Worm (Caenorhabditis elegans) whole organism, early embryonic: Measurements from ENCODE around the gene fipr-6.

Source experiments
- B0310.2 ChIP-seq: sonication (generic microtip); optimal IDR thresholded peaks from 2 replicates; lab custom pipeline; 2016; ENCODE audit warnings: mild to moderate bottlenecking, missing genetic modification characterization, missing compliant biosample characterization
- F13C5.2 ChIP-seq: sonication (generic microtip); optimal IDR thresholded peaks from 2 replicates; lab custom pipeline; 2017; ENCODE audit warnings: mild to moderate bottlenecking, missing genetic modification characterization, inconsistent platforms, missing compliant biosample characterization
- aly-1 ChIP-seq: sonication (generic microtip); optimal IDR thresholded peaks from 2 replicates; lab custom pipeline; 2016; ENCODE audit warnings: missing genetic modification characterization, missing compliant biosample characterization
- ama-1 ChIP-seq: fragments of 150-350 bp; optimal IDR thresholded peaks from 2 replicates; lab custom pipeline; 2014
- ceh-13 ChIP-seq: fragments of 200-800 bp; sonication (Bioruptor generic); optimal IDR thresholded peaks from 2 replicates; lab custom pipeline; 2018; ENCODE audit warnings: mild to moderate bottlenecking, missing genetic modification characterization, missing compliant biosample characterization
- ceh-36 ChIP-seq: sonication (generic microtip); optimal IDR thresholded peaks from 2 replicates; lab custom pipeline; 2016; ENCODE audit warnings: missing genetic modification characterization, inconsistent platforms, missing compliant biosample characterization
- ets-7 ChIP-seq: sonication (generic microtip); optimal IDR thresholded peaks from 2 replicates; lab custom pipeline; 2016; ENCODE audit warnings: missing genotype, missing genetic modification characterization, missing compliant biosample characterization
- flt-1 ChIP-seq: fragments of 200-800 bp; sonication (Bioruptor generic); IDR thresholded peaks from 2 replicates; pipeline ENCODE4 v1.3.6; 2022; ENCODE audit warnings: missing genetic modification characterization, missing compliant biosample characterization
- hmbx-1 ChIP-seq: sonication (generic microtip); optimal IDR thresholded peaks from 2 replicates; lab custom pipeline; 2016; ENCODE audit warnings: mild to moderate bottlenecking, missing genetic modification characterization, missing compliant biosample characterization
- hmg-4 ChIP-seq: fragments of 200-800 bp; sonication (Bioruptor generic); optimal IDR thresholded peaks from 2 replicates; lab custom pipeline; 2018; ENCODE audit warnings: mild to moderate bottlenecking, missing genetic modification characterization, missing compliant biosample characterization
- hnd-1 ChIP-seq: sonication (generic microtip); optimal IDR thresholded peaks from 2 replicates; lab custom pipeline; 2016; ENCODE audit warnings: missing genetic modification characterization, missing compliant biosample characterization
- pes-1 ChIP-seq: fragments of 200-800 bp; sonication (Bioruptor generic); IDR thresholded peaks from 2 replicates; pipeline ENCODE4 v1.3.6; 2022; ENCODE audit warnings: missing genetic modification reagents, missing genetic modification characterization, missing compliant biosample characterization
- scrt-1 ChIP-seq: fragments of 200-800 bp; sonication (Bioruptor generic); IDR thresholded peaks from 2 replicates; pipeline ENCODE4 v1.3.6; 2022; ENCODE audit warnings: missing genetic modification characterization, missing compliant biosample characterization
- sea-1 ChIP-seq: fragments of 200-800 bp; sonication (Bioruptor generic); conservative IDR thresholded peaks from 2 replicates; pipeline ENCODE4 v1.3.6; 2022; ENCODE audit warnings: missing genetic modification characterization, missing compliant biosample characterization
- tbx-11 ChIP-seq: fragments of 200-800 bp; sonication (Bioruptor generic); IDR thresholded peaks from 2 replicates; pipeline ENCODE4 v1.3.6; 2022; ENCODE audit warnings: missing genetic modification characterization, missing compliant biosample characterization
- tbx-37 ChIP-seq: fragments of 200-800 bp; sonication (Bioruptor generic); conservative IDR thresholded peaks from 2 replicates; pipeline ENCODE4 v1.3.6; 2022; ENCODE audit warnings: missing genetic modification reagents, missing genetic modification characterization, missing compliant biosample characterization
- tra-4 ChIP-seq: sonication (generic microtip); optimal IDR thresholded peaks from 2 replicates; lab custom pipeline; 2017; ENCODE audit warnings: missing genetic modification characterization, missing compliant biosample characterization

fipr-6 gene

DNA sequence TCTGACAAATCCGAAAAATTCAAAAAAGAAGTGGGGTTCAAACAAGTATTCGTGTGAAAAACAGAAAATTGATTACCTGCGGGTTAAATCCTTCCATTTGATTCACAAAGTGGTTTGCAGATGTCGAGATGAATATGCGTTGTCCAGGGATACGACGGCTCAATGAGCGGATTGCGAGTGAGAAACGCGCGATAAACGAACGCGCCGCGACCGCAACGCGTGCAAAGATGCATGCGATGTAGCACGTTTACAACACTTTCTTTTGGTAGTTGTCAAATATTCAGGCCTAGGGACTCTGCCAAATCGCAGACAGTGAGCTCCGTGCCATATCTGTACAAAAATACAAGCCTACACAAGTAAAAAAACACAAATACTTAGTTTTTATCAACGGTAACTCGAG is 7.6 kb downstream of the fipr-6 start, which contains the start of gene fubl-1:
Gene fubl-1, minus strand, starts transcription at position 202 of the 400 bp plus-strand sequence.
- peak; percentile 37 for TF ChIP-seq hmg-4 (GFP tag; lab: Kevin White, UChicago)
- TF ChIP-seq ceh-13: no peak

DNA sequence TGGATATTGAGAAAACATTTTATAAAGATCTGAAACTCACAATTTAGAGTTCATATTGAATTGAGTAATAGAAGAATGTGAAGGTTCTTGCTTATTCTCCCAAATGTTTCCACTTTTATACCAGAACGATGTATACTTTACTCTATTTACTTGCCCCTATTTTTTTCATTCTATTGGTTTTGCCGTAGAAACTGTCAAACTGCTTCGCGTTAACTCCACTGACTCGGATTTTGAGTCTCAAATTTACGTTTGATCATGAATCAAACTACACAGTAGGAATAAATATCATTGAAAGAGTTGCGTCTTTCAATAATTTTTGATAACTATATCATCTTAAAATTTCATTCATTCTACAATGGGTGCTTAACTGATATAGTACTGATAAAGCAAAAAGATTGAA is 8.8 kb downstream of the fipr-6 start, which contains the start of gene fipr-8:
Gene fipr-8, minus strand, starts transcription at position 101 of the 400 bp plus-strand sequence.
- TF ChIP-seq aly-1 (tag; lab: Kevin White, UChicago): no peak
- TF ChIP-seq tbx-37 (GFP tag; lab: Robert Waterston, UW): no peak
- TF ChIP-seq scrt-1 (GFP tag; lab: Robert Waterston, UW): no peak
- no peak for TF ChIP-seq ceh-13
- TF ChIP-seq tbx-11: no peak
- TF ChIP-seq B0310.2 (tag; lab: Kevin White, UChicago): no peak
- TF ChIP-seq ama-1 (lab: Kevin White, UChicago): no peak
- TF ChIP-seq flt-1: no peak
- no peak for TF ChIP-seq hnd-1 (tag; lab: Kevin White, UChicago)
- TF ChIP-seq hmg-4 (GFP tag; lab: Kevin White, UChicago): no peak
- no peak for TF ChIP-seq ets-7
- no peak for TF ChIP-seq sea-1 (GFP tag; lab: Robert Waterston, UW)

DNA sequence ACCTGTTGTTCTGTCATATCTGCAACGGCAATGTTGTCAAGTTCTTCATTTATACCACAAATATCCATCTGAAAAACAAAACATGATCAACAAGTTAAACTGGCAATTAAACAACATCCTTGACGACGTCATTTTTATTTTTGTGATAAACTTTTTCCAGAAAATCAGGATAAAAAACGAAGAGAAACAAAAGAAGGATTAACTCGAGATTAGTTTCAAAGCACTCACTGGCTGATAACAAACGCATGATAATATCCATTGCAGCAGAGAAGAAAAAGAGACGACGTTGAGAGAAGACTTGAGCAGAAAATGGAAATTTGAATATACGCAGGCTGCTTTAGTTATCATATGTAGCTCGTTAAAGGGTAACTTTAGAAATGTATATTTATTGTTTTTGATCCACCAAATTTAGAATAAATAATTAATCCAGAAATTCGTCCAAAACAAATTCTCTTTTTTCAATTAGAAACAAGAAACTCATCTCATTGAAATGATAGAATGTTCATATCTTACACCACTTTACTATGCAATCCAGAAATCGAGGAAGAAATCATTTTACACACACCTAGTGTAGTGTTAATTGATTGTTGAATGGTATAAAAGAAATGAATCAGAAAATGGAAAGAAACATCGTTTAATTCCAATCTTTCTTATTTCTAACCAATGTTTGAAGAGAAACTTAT is 10.2 kb downstream of the fipr-6 start, which contains the start of the genes C12D8.21 and col-148:
Gene C12D8.21, minus strand, starts transcription at position 68 of the 683 bp plus-strand sequence.
Gene col-148, plus strand, starts transcription at position 633 of the 683 bp plus-strand sequence.
- TF ChIP-seq tbx-11: no peak
- no peak for TF ChIP-seq pes-1
- no peak for TF ChIP-seq tbx-37 (GFP tag; lab: Robert Waterston, UW)
- no peak for TF ChIP-seq hnd-1 (tag; lab: Kevin White, UChicago)

DNA sequence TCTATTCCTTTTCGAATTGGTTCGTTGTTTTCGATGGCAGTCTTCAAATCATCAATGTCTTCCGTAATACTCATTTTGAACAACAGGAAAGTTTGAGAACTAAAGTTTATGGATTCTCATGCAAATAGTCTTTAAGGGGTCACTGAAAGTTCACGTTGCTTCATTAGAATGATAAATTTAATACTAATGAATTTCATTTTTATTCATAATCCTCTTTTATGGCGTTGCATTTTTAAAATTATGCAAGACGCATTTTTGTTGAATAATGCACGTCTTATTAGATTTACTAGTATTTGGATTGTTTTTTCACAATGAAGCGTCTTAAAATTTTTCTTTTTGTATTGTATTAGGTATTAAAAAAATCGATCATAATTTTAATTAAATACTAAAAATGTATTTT is 12.1 kb downstream of the fipr-6 start, which contains the start of gene C12D8.9:
Gene C12D8.9, minus strand, starts transcription at position 101 of the 400 bp plus-strand sequence.
- TF ChIP-seq sea-1 (GFP tag; lab: Robert Waterston, UW) (no peak), aly-1 (tag; lab: Kevin White, UChicago) (no peak), ceh-36 (tag; lab: Kevin White, UChicago) (no peak), pes-1 (no peak), ets-7 (no peak), hnd-1 (tag; lab: Kevin White, UChicago) (no peak), tbx-11 (no peak), B0310.2 (tag; lab: Kevin White, UChicago) (no peak), scrt-1 (GFP tag; lab: Robert Waterston, UW) (no peak), tbx-37 (GFP tag; lab: Robert Waterston, UW) (no peak), hmbx-1 (tag; lab: Kevin White, UChicago) (no peak), ceh-13 (no peak), flt-1 (no peak), tra-4 (tag; lab: Kevin White, UChicago) (no peak), F13C5.2 (tag; lab: Kevin White, UChicago) (no peak), hmg-4 (GFP tag; lab: Kevin White, UChicago) (no peak), ama-1 (lab: Kevin White, UChicago) (no peak)

DNA sequence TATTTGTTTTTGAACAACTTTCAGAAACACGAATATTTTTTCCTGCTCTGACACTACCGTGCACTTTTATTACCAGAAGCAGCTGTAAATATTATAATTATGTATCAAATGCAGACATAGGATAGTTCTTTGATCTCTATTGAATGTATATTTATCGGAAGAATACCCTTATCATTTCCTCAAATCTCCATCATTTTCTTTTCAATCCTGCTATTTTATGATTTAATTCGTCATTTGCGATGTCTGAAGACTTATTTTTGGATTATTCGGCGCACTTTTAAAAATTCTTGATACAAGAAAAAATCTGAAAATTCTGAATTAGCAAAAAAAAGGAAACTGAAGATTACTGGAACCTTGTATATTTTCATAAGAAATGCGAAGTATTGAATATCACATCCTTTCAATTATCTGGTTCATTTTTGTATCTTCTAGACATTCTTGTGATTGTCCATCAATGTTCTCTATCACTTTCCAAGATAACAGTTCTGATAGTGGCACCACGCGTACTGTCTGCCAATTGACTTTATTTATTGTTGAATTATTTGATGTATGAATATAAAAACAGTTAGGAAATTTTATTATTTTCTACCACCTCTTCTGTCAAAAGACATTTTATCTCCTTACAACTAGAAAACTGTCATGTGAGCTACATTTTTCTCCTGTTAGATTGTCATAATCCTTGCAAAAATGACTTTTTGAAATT is 13.1 kb downstream of the fipr-6 start:
- no peak for TF ChIP-seq tbx-37 (GFP tag; lab: Robert Waterston, UW)
- TF ChIP-seq ama-1 (lab: Kevin White, UChicago): no peak
- TF ChIP-seq hmg-4 (GFP tag; lab: Kevin White, UChicago): no peak

DNA sequence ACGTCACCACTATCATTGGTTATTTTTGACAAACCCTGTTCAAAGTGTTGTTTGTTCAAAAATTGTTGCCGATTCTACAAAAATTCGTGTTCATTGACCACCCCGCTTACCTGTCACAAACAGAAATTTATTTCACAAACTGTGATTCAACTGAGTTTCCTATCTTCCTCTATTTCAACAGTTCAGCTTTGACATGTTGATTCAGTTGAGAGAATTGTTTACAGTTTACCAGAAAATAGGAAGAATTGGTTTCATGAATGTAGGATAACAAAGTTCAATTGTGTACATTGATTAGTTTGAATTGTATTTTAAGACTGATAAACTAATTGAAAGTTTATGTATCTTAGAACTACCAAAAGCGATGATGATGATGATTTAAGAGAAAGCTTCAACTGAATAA is 14.6 kb downstream of the fipr-6 start:
- TF ChIP-seq ceh-36 (tag; lab: Kevin White, UChicago) (no peak), hmg-4 (GFP tag; lab: Kevin White, UChicago) (no peak), B0310.2 (tag; lab: Kevin White, UChicago) (no peak), hnd-1 (tag; lab: Kevin White, UChicago) (no peak), sea-1 (GFP tag; lab: Robert Waterston, UW) (no peak), aly-1 (tag; lab: Kevin White, UChicago) (no peak), hmbx-1 (tag; lab: Kevin White, UChicago) (no peak), pes-1 (no peak), ets-7 (no peak)

- TF ChIP-seq scrt-1 (GFP tag; lab: Robert Waterston, UW) (no peak), ama-1 (lab: Kevin White, UChicago) (no peak), aly-1 (tag; lab: Kevin White, UChicago) (no peak), ceh-13 (no peak), hmbx-1 (tag; lab: Kevin White, UChicago) (no peak), F13C5.2 (tag; lab: Kevin White, UChicago) (no peak), tbx-11 (no peak), hnd-1 (tag; lab: Kevin White, UChicago) (no peak), tbx-37 (GFP tag; lab: Robert Waterston, UW) (no peak), tra-4 (tag; lab: Kevin White, UChicago) (no peak), ceh-36 (tag; lab: Kevin White, UChicago) (no peak), B0310.2 (tag; lab: Kevin White, UChicago) (no peak)
Measured at ce11 chrV:10246443-10246885, 15.4 kb downstream of the fipr-6 start.
